Fruit fly (Drosophila melanogaster) whole organism, embryonic: Measurements from ENCODE around the gene CG42366.

Experiments
- CG10959 ChIP-seq: fragments of 200-800 bp; sonication (Bioruptor generic); IDR thresholded peaks from 2 replicates; pipeline ENCODE4 v1.3.6; 2022; ENCODE audit warnings: missing biosample characterization, missing genetic modification characterization
- CG12769 ChIP-seq: fragments of 200-800 bp; sonication (Bioruptor generic); optimal IDR thresholded peaks from 2 replicates; lab custom pipeline; 2019; ENCODE audit warnings: missing biosample characterization, mild to moderate bottlenecking, missing genetic modification characterization, moderate library complexity
- CG14050 ChIP-seq: fragments of 200-800 bp; sonication (Bioruptor generic); IDR thresholded peaks from 3 replicates; pipeline ENCODE4 v1.3.6; 2022; ENCODE audit warnings: missing biosample characterization, missing genetic modification characterization
- CG6254 ChIP-seq: fragments of 200-800 bp; sonication (Bioruptor generic); optimal IDR thresholded peaks from 3 replicates; lab custom pipeline; 2017; ENCODE audit warnings: mild to moderate bottlenecking, missing biosample characterization, missing genetic modification reagents, missing genetic modification characterization
- H15 ChIP-seq: fragments of 200-800 bp; sonication (Bioruptor generic); IDR thresholded peaks from 3 replicates; pipeline ENCODE4 v1.3.6; 2022; ENCODE audit warnings: missing biosample characterization, missing genetic modification characterization
- NfI ChIP-seq: fragments of 200-800 bp; sonication (Bioruptor generic); optimal IDR thresholded peaks from 3 replicates; lab custom pipeline; 2018; ENCODE audit warnings: missing biosample characterization, mild to moderate bottlenecking, missing genetic modification characterization, moderate library complexity
- mirr ChIP-seq: fragments of 200-800 bp; sonication (Bioruptor generic); optimal IDR thresholded peaks from 3 replicates; lab custom pipeline; 2018; ENCODE audit warnings: missing biosample characterization, mild to moderate bottlenecking, missing genetic modification characterization
- psq ChIP-seq: fragments of 200-800 bp; sonication (Bioruptor generic); optimal IDR thresholded peaks from 2 replicates; lab custom pipeline; 2017; ENCODE audit warnings: missing biosample characterization, missing genetic modification characterization
- rib ChIP-seq: fragments of 200-800 bp; sonication (Bioruptor generic); IDR thresholded peaks from 2 replicates; pipeline ENCODE4 v1.3.6; 2022; ENCODE audit warnings: missing biosample characterization, missing genetic modification characterization
- unc-4 ChIP-seq: fragments of 200-800 bp; sonication (Bioruptor generic); IDR thresholded peaks from 2 replicates; pipeline ENCODE4 v1.3.6; 2022; ENCODE audit warnings: missing biosample characterization, missing genetic modification characterization; ENCODE audit not compliant: partially characterized antibody

DNA sequence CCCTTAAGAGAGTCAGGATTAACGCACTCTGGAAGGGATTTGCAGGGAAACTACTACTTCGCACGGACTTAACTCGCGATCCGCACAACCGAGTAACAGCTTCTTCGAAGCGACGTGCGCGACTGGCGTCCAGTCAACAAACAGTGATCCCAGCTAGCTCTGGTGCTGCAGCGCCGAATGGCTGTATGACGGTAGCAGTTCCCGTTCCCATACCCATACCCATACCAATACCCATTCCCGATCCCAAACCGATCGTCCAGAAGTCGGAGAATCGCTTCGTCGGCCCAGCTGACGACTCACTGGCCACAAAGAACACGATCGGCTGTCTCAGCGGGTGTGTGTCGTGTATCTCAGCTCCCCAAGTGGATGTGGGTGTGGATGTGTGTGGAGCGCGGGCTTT, 22.3 kb downstream of the CG42366 start, which contains the start of gene CG5853:
- TF ChIP-seq CG14050 = no peak
- TF ChIP-seq CG10959 (GFP tag; lab: Robert Waterston, UW) = no peak
- no peak for TF ChIP-seq CG6254
- TF ChIP-seq H15 (GFP tag; lab: Robert Waterston, UW) = no peak
- TF ChIP-seq psq = no peak
- 0 out of 2 replicates have a peak, but pooled peaks have one; percentile 45 for TF ChIP-seq rib
- no peak for TF ChIP-seq unc-4
- no peak for TF ChIP-seq NfI (GFP tag; lab: Kevin White, UChicago)
- TF ChIP-seq CG12769 (tag; lab: Kevin White, UChicago) = peak; percentile 99
- peak; percentile 84 for TF ChIP-seq mirr (GFP tag; lab: Kevin White, UChicago)
